Worm (Caenorhabditis elegans) whole organism, young adult: Measurements from ENCODE around the gene F26A1.7.

ENCODE experiments used
- F23B12.7 ChIP-seq: sonication (generic microtip); optimal IDR thresholded peaks from 2 replicates; lab custom pipeline; 2017; ENCODE audit warnings: missing genetic modification characterization, mild to moderate bottlenecking, missing compliant biosample characterization, antibody characterized with exemption, moderate library complexity; ENCODE audit not compliant: insufficient read depth
- F57A8.1 ChIP-seq: fragments of 200-800 bp; sonication (Bioruptor generic); optimal IDR thresholded peaks from 2 replicates; lab custom pipeline; 2018; ENCODE audit warnings: mild to moderate bottlenecking, missing genetic modification characterization, moderate library complexity, missing compliant biosample characterization
- T26A5.8 ChIP-seq: sonication (generic microtip); optimal IDR thresholded peaks from 2 replicates; lab custom pipeline; 2016; ENCODE audit warnings: missing genetic modification characterization, missing compliant biosample characterization
- ama-1 ChIP-seq, 3 experiments: fragments of 150-350 bp in 1 of 3; sonication (generic microtip) in 2 of 3; optimal IDR thresholded peaks; 2 replicates each; lab custom pipeline; 2014 to 2018; ENCODE audit warnings: missing biosample characterization in 2 of 3, missing genetic modification characterization in 2 of 3, missing genetic modification reagents in 2 of 3
- aptf-3 ChIP-seq: fragments of 200-800 bp; sonication (Bioruptor generic); IDR thresholded peaks from 2 replicates; pipeline ENCODE4 v1.3.6; 2022; ENCODE audit warnings: missing genetic modification characterization, missing compliant biosample characterization
- ekl-4 ChIP-seq: fragments of 200-800 bp; sonication (Bioruptor generic); IDR thresholded peaks from 2 replicates; pipeline ENCODE4 v1.3.6; 2022; ENCODE audit warnings: missing genetic modification reagents, missing genetic modification characterization, missing compliant biosample characterization
- him-1 ChIP-seq: sonication (generic microtip); optimal IDR thresholded peaks from 2 replicates; lab custom pipeline; 2016; ENCODE audit warnings: missing genotype, missing genetic modification reagents, missing genetic modification characterization, missing compliant biosample characterization
- mes-4 ChIP-seq: sonication (generic microtip); optimal IDR thresholded peaks from 2 replicates; lab custom pipeline; 2016; ENCODE audit warnings: missing genotype, missing genetic modification characterization, missing compliant biosample characterization
- nhr-80 ChIP-seq: sonication (generic microtip); optimal IDR thresholded peaks from 2 replicates; lab custom pipeline; 2016; ENCODE audit warnings: missing genetic modification characterization, missing compliant biosample characterization
- pha-4 ChIP-seq: fragments of 150-350 bp; sonication (generic microtip); optimal IDR thresholded peaks from 2 replicates; lab custom pipeline; 2014; ENCODE audit warnings: missing biosample characterization, missing genetic modification reagents, missing genetic modification characterization
- snpc-4 ChIP-seq, 5 experiments: fragments of 150-350 bp in 1 of 5; sonication (generic microtip) in 4 of 5; optimal IDR thresholded peaks; 2 replicates each; lab custom pipeline; 2014 to 2018; ENCODE audit warnings: missing genetic modification characterization in 5 of 5, missing biosample characterization in 3 of 5, antibody characterized with exemption in 2 of 5, mild to moderate bottlenecking in 2 of 5, missing compliant biosample characterization in 2 of 5, missing genotype in 2 of 5, moderate library complexity in 2 of 5, missing genetic modification reagents in 1 of 5
- ztf-6 ChIP-seq: fragments of 200-800 bp; sonication (Bioruptor generic); IDR thresholded peaks from 2 replicates; pipeline ENCODE4 v1.3.6; 2022; ENCODE audit warnings: missing genetic modification reagents, missing genetic modification characterization, missing compliant biosample characterization

- TF ChIP-seq snpc-4 (GFP tag; optimal IDR thresholded peaks at IDR 0.05; lab: Kevin White, UChicago) = no peak
- TF ChIP-seq snpc-4 (tag; optimal IDR thresholded peaks at IDR 0.05; lab: Kevin White, UChicago) = no peak
- TF ChIP-seq him-1 (tag; lab: Kevin White, UChicago) = no peak
- no peak for TF ChIP-seq F23B12.7 (tag; lab: Kevin White, UChicago)
- no peak for TF ChIP-seq ztf-6 (GFP tag; lab: Robert Waterston, UW)
- TF ChIP-seq T26A5.8 = no peak
- no peak for TF ChIP-seq mes-4 (tag; lab: Kevin White, UChicago)
- no peak for TF ChIP-seq ama-1 (optimal IDR thresholded peaks at IDR 0.05; lab: Kevin White, UChicago)
- TF ChIP-seq ama-1 (GFP tag; optimal IDR thresholded peaks at IDR 0.05; lab: Kevin White, UChicago) = no peak
- no peak for TF ChIP-seq nhr-80 (tag; lab: Kevin White, UChicago)
- TF ChIP-seq ekl-4 (GFP tag; lab: Robert Waterston, UW) = no peak
- no peak for TF ChIP-seq pha-4 (tag; lab: Kevin White, UChicago)
- TF ChIP-seq aptf-3 (GFP tag; lab: Robert Waterston, UW) = no peak
- TF ChIP-seq F57A8.1 = no peak
These were observed 8.5 kb downstream of the F26A1.7 start, which contains the start of gene C38D4.7 for ce11 chrIII:4811195-4811594.
